Worm (Caenorhabditis elegans): Measurements from ENCODE around the gene spc-1.

DNA sequence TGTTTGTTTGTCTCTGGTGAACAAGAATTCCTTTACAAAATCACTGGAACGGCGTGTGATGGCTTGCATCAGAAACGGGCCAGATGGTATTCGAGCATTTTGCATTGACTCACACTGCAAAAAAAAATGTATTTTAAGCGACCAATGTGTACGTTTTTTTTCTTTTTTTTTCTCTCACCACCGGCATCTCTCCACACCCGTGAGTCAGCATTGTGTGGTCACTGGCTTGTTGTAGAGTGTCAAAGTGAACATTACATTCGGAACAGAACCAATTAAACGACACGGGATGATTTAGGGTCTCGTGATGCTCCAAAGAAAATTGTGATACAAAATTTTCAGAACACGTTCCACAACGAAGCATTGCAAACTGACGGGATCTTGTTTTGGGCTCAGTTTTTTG lies 25.3 kb downstream of the spc-1 start:
- TF ChIP-seq B0336.3 (GFP tag; IDR thresholded peaks at IDR 0.05): no peak
- TF ChIP-seq dpff-1 (tag; optimal IDR thresholded peaks at IDR 0.05): no peak
- no peak for TF ChIP-seq attf-6 (GFP tag; IDR thresholded peaks at IDR 0.05)
- no peak for TF ChIP-seq ama-1 (optimal IDR thresholded peaks at IDR 0.05)
- TF ChIP-seq ama-1 (GFP tag; optimal IDR thresholded peaks at IDR 0.05): no peak
- TF ChIP-seq sea-2 (GFP tag; IDR thresholded peaks at IDR 0.05): no peak
- TF ChIP-seq snpc-4 (GFP tag; optimal IDR thresholded peaks at IDR 0.05): no peak
- TF ChIP-seq snpc-4 (tag; optimal IDR thresholded peaks at IDR 0.05): no peak
- no peak for TF ChIP-seq ztf-26 (tag; optimal IDR thresholded peaks at IDR 0.05)

Measured in whole organism, young adult.